Worm (Caenorhabditis elegans) whole organism, L2 larva: ENCODE results near the gene moe-3.

Source experiments
- F13H6.1 ChIP-seq: sonication (generic microtip); optimal IDR thresholded peaks from 2 replicates; lab custom pipeline; 2016; ENCODE audit warnings: missing genetic modification characterization, missing compliant biosample characterization
- R02D3.7 ChIP-seq: fragments of 150-350 bp; optimal IDR thresholded peaks from 2 replicates; lab custom pipeline; 2014; ENCODE audit warnings: missing biosample characterization, missing genetic modification characterization
- ama-1 ChIP-seq: fragments of 150-350 bp; optimal IDR thresholded peaks from 2 replicates; lab custom pipeline; 2018; ENCODE audit warnings: inconsistent platforms
- ceh-82 ChIP-seq: fragments of 150-350 bp; optimal IDR thresholded peaks from 2 replicates; lab custom pipeline; 2014; ENCODE audit warnings: missing biosample characterization, missing genetic modification characterization
- dmd-4 ChIP-seq: sonication (generic microtip); optimal IDR thresholded peaks from 2 replicates; lab custom pipeline; 2017; ENCODE audit warnings: missing biosample characterization, missing genetic modification characterization
- elt-1 ChIP-seq: fragments of 150-350 bp; optimal IDR thresholded peaks from 2 replicates; lab custom pipeline; 2014; ENCODE audit warnings: missing biosample characterization, missing genetic modification characterization
- fos-1 ChIP-seq: fragments of 150-350 bp; optimal IDR thresholded peaks from 2 replicates; lab custom pipeline; 2014; ENCODE audit warnings: missing biosample characterization, missing genetic modification characterization
- lsy-2 ChIP-seq, 2 experiments: fragments of 150-350 bp in 1 of 2; sonication (generic microtip) in 1 of 2; optimal IDR thresholded peaks; 2 replicates each; lab custom pipeline; 2014 to 2017; ENCODE audit warnings: missing biosample characterization in 2 of 2, missing genetic modification characterization in 2 of 2
- mab-5 ChIP-seq: fragments of 150-350 bp; optimal IDR thresholded peaks from 2 replicates; lab custom pipeline; 2014; ENCODE audit warnings: missing biosample characterization, missing genetic modification characterization
- nhr-10 ChIP-seq: sonication (generic microtip); optimal IDR thresholded peaks from 2 replicates; lab custom pipeline; 2017; ENCODE audit warnings: missing biosample characterization, missing genetic modification characterization
- nhr-12 ChIP-seq: fragments of 150-350 bp; optimal IDR thresholded peaks from 2 replicates; lab custom pipeline; 2014; ENCODE audit warnings: missing biosample characterization, missing genetic modification characterization
- nhr-21 ChIP-seq: fragments of 150-350 bp; optimal IDR thresholded peaks from 2 replicates; lab custom pipeline; 2014; ENCODE audit warnings: missing biosample characterization, missing genetic modification characterization
- nhr-237 ChIP-seq: fragments of 150-350 bp; optimal IDR thresholded peaks from 2 replicates; lab custom pipeline; 2014; ENCODE audit warnings: missing biosample characterization, missing genetic modification characterization
- ztf-11 ChIP-seq: sonication (generic microtip); optimal IDR thresholded peaks from 2 replicates; lab custom pipeline; 2017; ENCODE audit warnings: missing biosample characterization, missing genetic modification characterization

DNA sequence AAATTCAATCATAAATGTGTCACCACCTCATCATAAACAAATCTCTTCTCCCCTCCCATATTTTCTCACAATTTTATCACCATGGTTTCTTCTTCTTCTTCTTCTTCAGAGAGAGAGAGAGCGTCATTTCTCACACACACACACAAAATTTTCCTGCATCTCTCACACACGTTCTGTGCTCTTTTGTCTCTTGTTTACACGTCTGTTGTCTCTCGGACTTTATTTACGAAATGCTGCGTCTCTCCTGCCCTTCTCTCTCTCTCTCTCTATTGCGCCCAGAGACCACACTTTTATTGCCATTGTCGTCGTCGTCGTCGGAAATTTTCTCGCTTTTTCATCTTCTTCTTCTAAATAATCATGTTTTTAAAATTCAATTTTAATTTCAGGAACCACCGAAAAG lies 29.6 kb upstream of the moe-3 start, which contains the start of gene lec-1:
- TF ChIP-seq fos-1 (tag; lab: Kevin White, UChicago) (peak; percentile 80), elt-1 (tag; lab: Kevin White, UChicago) (no peak), dmd-4 (tag; lab: Kevin White, UChicago) (no peak), ceh-82 (tag; lab: Kevin White, UChicago) (no peak), mab-5 (tag; lab: Kevin White, UChicago) (peak; percentile 49), F13H6.1 (tag; lab: Kevin White, UChicago) (peak; percentile 66), nhr-12 (no peak), ama-1 (lab: Kevin White, UChicago) (no peak), nhr-10 (no peak), ztf-11 (tag; lab: Kevin White, UChicago) (no peak), lsy-2 (tag; optimal IDR thresholded peaks at IDR 0.05; lab: Kevin White, UChicago) (peak; percentile 21 to 67), nhr-21 (tag; lab: Kevin White, UChicago) (peak; percentile 3), nhr-237 (tag; lab: Kevin White, UChicago) (no peak), R02D3.7 (tag; lab: Kevin White, UChicago) (no peak)
